Worm (Caenorhabditis elegans) whole organism, midembryonic: Measurements from ENCODE around the gene ttr-38.
A peak's percentile ranks its signal among the peaks of the same experiment; 100 is the strongest.

Source experiments
- T22C8.4 ChIP-seq: fragments of 200-800 bp; sonication (Bioruptor generic); IDR thresholded peaks from 2 replicates; pipeline ENCODE4 v1.3.6; 2022; ENCODE audit warnings: missing genetic modification characterization, missing compliant biosample characterization
- cog-1 ChIP-seq: sonication (generic microtip); optimal IDR thresholded peaks from 2 replicates; lab custom pipeline; 2016; ENCODE audit warnings: missing genetic modification characterization, missing compliant biosample characterization
- flt-1 ChIP-seq: fragments of 200-800 bp; sonication (Bioruptor generic); IDR thresholded peaks from 2 replicates; pipeline ENCODE4 v1.3.6; 2022; ENCODE audit warnings: missing genetic modification characterization, missing compliant biosample characterization
- klf-2 ChIP-seq: fragments of 200-800 bp; sonication (Bioruptor generic); conservative IDR thresholded peaks from 2 replicates; pipeline ENCODE4 v1.3.6; 2022; ENCODE audit warnings: missing genetic modification reagents, missing genetic modification characterization, missing compliant biosample characterization
- med-1 ChIP-seq: sonication (generic microtip); optimal IDR thresholded peaks from 2 replicates; lab custom pipeline; 2017; ENCODE audit warnings: missing genetic modification characterization, mild to moderate bottlenecking, missing compliant biosample characterization, antibody characterized with exemption, missing genetic modification reagents; ENCODE audit not compliant: insufficient read depth
- ref-1 ChIP-seq: fragments of 200-800 bp; sonication (Bioruptor generic); conservative IDR thresholded peaks from 2 replicates; pipeline ENCODE4 v1.3.6; 2022; ENCODE audit warnings: missing genetic modification reagents, missing genetic modification characterization, missing compliant biosample characterization
- tab-1 ChIP-seq: fragments of 200-800 bp; sonication (Bioruptor generic); IDR thresholded peaks from 2 replicates; pipeline ENCODE4 v1.3.6; 2022; ENCODE audit warnings: missing genetic modification characterization, missing compliant biosample characterization
- ztf-23 ChIP-seq: fragments of 200-800 bp; sonication (Bioruptor generic); IDR thresholded peaks from 2 replicates; pipeline ENCODE4 v1.3.6; 2022; ENCODE audit warnings: missing genetic modification reagents, missing genetic modification characterization, missing compliant biosample characterization
- ztf-29 ChIP-seq: fragments of 200-800 bp; sonication (Bioruptor generic); IDR thresholded peaks from 2 replicates; pipeline ENCODE4 v1.3.6; 2022; ENCODE audit warnings: missing genetic modification reagents, missing genetic modification characterization, missing compliant biosample characterization

Gene ttr-38

DNA sequence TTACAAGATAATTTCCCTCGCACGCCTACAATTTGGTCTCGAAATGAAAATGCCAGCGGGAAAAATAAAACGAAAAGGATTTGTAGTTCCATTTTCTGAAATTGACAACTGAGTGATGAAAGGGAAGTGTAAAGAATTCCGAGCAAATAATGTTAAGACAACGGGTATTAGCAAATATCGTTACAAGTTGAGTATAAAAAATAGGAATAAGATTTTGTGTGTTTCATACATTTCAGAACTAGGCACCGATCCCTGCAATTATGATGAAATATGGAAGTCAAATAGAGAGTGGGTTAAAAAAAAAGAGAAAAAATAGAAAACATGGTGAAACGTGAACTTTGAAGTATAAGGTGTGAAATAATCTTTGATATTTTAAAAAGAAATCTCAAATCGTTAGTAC, at the start of gene ttr-38:
Gene ttr-38 (minus strand): TSS at position 101 of the 400 bp plus-strand sequence.
- no peak for TF ChIP-seq cog-1
- no peak for TF ChIP-seq flt-1 (GFP tag; lab: Robert Waterston, UW)
- no peak for TF ChIP-seq tab-1 (GFP tag; lab: Robert Waterston, UW)
- no peak for TF ChIP-seq ref-1 (GFP tag; lab: Robert Waterston, UW)
- TF ChIP-seq ztf-23 (GFP tag; lab: Robert Waterston, UW): no peak
- no peak for TF ChIP-seq ztf-29 (GFP tag; lab: Robert Waterston, UW)
- no peak for TF ChIP-seq med-1 (GFP tag; lab: Kevin White, UChicago)

- no peak for TF ChIP-seq tab-1 (GFP tag; lab: Robert Waterston, UW)
- no peak for TF ChIP-seq ztf-23 (GFP tag; lab: Robert Waterston, UW)
- TF ChIP-seq med-1 (GFP tag; lab: Kevin White, UChicago): no peak
- no peak for TF ChIP-seq cog-1
- TF ChIP-seq ref-1 (GFP tag; lab: Robert Waterston, UW): no peak
- TF ChIP-seq ztf-29 (GFP tag; lab: Robert Waterston, UW): no peak
- no peak for TF ChIP-seq flt-1 (GFP tag; lab: Robert Waterston, UW)
- no peak for TF ChIP-seq T22C8.4
- TF ChIP-seq klf-2: no peak
Observed at ce11 chrX:9364082-9364481, 49.8 kb upstream of the ttr-38 start.

- TF ChIP-seq klf-2 (no peak), T22C8.4 (no peak), ztf-23 (GFP tag; lab: Robert Waterston, UW) (no peak), ztf-29 (GFP tag; lab: Robert Waterston, UW) (no peak), flt-1 (GFP tag; lab: Robert Waterston, UW) (no peak), tab-1 (GFP tag; lab: Robert Waterston, UW) (no peak), cog-1 (no peak), ref-1 (GFP tag; lab: Robert Waterston, UW) (no peak), med-1 (GFP tag; lab: Kevin White, UChicago) (no peak)
Observed at ce11 chrX:9361136-9361535, 46.8 kb upstream of the ttr-38 start.

ce11 chrX:9349844-9350556, 35.7 kb upstream of the ttr-38 start, which contains the start of gene flp-20:
Gene flp-20, minus strand, starts transcription at chrX:9349894.
- TF ChIP-seq T22C8.4 (no peak), flt-1 (GFP tag; lab: Robert Waterston, UW) (no peak), klf-2 (no peak), ref-1 (GFP tag; lab: Robert Waterston, UW) (no peak), ztf-29 (GFP tag; lab: Robert Waterston, UW) (no peak), ztf-23 (GFP tag; lab: Robert Waterston, UW) (no peak), med-1 (GFP tag; lab: Kevin White, UChicago) (no peak), cog-1 (no peak), tab-1 (GFP tag; lab: Robert Waterston, UW) (no peak)

ce11 chrX:9347380-9347979, 33.2 kb upstream of the ttr-38 start, which contains the start of gene oga-1:
Gene oga-1, minus strand, starts transcription at chrX:9347430.
- TF ChIP-seq ztf-23 (GFP tag; lab: Robert Waterston, UW): no peak
- peak; percentile 57 for TF ChIP-seq cog-1

DNA sequence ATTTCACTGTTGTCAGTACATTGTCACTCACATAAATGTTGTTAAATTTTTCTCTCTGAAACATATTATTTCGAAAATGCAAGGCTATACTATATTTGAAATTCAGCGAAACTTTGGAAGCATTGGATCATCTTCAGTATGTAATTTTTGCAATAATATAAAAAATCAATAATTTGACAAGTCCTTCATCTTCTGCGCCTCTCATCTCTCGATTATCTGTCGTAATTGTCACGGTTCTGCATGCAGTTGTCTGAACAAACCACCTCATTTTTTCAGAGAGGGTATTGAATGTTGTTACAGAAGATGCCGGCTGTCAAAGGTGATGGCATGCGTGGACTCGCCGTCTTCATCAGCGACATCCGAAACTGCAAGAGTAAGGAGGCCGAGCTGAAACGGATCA, 24.1 kb upstream of the ttr-38 start, which contains the start of gene apa-2:
Gene apa-2 (plus strand): TSS at position 301 of the 400 bp plus-strand sequence.
- TF ChIP-seq ztf-23 (GFP tag; lab: Robert Waterston, UW) (no peak), ref-1 (GFP tag; lab: Robert Waterston, UW) (no peak), T22C8.4 (0 out of 2 replicates have a peak, but pooled peaks have one; percentile 38)

- TF ChIP-seq cog-1: peak; percentile 57
- TF ChIP-seq ztf-23 (GFP tag; lab: Robert Waterston, UW): peak; percentile 72; the same call in 1 of the 2 replicates
- TF ChIP-seq T22C8.4: no peak; the same call in 1 of the 2 replicates
- no peak for TF ChIP-seq ref-1 (GFP tag; lab: Robert Waterston, UW)
- peak; percentile 73; the same call in 1 of the 2 replicates for TF ChIP-seq flt-1 (GFP tag; lab: Robert Waterston, UW)
- no peak for TF ChIP-seq med-1 (GFP tag; lab: Kevin White, UChicago)
- no peak for TF ChIP-seq klf-2
- no peak for TF ChIP-seq ztf-29 (GFP tag; lab: Robert Waterston, UW)
- no peak; the same call in 1 of the 2 replicates for TF ChIP-seq tab-1 (GFP tag; lab: Robert Waterston, UW)
Observed at ce11 chrX:9337832-9338231, 23.5 kb upstream of the ttr-38 start.

- TF ChIP-seq tab-1 (GFP tag; lab: Robert Waterston, UW) (no peak), flt-1 (GFP tag; lab: Robert Waterston, UW) (no peak)
Observed at ce11 chrX:9336227-9336626, 21.9 kb upstream of the ttr-38 start.

DNA sequence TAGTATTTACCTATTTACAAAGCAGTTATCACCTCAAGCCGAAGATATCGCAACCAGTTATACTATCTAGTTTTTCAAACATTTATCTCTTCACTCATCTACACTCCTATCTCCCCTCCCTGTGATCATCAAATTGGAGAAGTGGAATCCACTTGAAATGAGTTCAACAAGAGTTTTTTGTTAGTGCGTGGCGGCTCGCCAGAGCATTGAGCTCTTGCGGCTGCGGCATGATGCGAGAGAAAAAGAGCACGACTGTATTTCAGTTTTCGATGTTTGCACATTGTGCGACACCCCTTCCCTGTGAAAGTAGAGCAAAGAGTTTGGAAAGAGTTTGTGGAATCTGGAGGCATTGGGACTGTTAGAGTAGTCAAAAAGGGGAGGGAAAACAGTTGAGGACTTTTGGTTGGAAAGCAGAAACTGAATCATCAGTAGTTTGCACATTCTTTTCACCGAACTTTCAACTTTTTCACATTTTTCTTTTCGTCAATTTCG, 16.5 kb upstream of the ttr-38 start, which contains the start of gene T20B5.2:
Gene T20B5.2 (plus strand): TSS at position 442 of the 492 bp plus-strand sequence.
- TF ChIP-seq ztf-23 (GFP tag; lab: Robert Waterston, UW) (no peak), ztf-29 (GFP tag; lab: Robert Waterston, UW) (no peak), tab-1 (GFP tag; lab: Robert Waterston, UW) (no peak), ref-1 (GFP tag; lab: Robert Waterston, UW) (no peak), flt-1 (GFP tag; lab: Robert Waterston, UW) (no peak), T22C8.4 (no peak), klf-2 (no peak), med-1 (GFP tag; lab: Kevin White, UChicago) (no peak), cog-1 (no peak)
